Worm (Caenorhabditis elegans): ENCODE results near the gene unc-7.
A peak's percentile ranks its signal among the peaks of the same experiment; 100 is the strongest.

DNA sequence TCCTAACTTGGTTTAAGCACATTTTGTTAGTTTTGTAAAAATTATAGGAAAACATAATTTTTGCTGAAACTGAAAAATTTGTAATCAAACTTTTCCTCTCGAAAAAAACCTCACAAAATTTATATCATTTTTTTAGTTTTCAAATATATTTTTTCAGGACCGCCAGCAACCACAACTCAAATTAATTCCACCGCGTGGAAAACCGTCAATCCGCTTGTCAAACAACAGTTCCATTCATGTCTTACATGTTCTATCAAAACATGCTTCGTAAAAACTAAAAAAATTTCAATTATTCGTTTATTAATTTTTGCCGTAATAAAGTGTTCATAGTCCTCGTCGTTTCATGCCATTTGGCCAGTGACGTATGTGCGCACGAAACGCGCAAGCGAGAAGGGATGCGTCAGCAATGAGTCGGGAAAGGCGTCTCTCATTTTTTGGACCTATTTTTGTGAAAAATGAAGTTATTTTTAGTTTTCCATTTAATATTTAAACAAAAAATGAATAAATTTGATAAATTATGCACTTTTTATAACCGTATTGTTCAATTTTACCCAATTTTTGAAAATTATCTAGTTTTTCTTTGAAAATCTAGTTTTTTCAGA, 25.9 kb upstream of the unc-7 start, which contains the start of gene ucr-2.2:
- no peak for TF ChIP-seq nhr-28 (tag; optimal IDR thresholded peaks at IDR 0.05)
- TF ChIP-seq dpl-1 (GFP tag; optimal IDR thresholded peaks at IDR 0.05): peak; percentile 62 to 80 (median 79)
- TF ChIP-seq grh-1 (GFP tag; IDR thresholded peaks at IDR 0.05): peak; percentile 80
- TF ChIP-seq elt-2 (tag; optimal IDR thresholded peaks at IDR 0.05): peak; percentile 69
- no peak for TF ChIP-seq ets-5 (GFP tag; IDR thresholded peaks at IDR 0.05)
- peak; percentile 11 for TF ChIP-seq lin-15B (tag; optimal IDR thresholded peaks at IDR 0.05)
- no peak for TF ChIP-seq egl-27 (tag; optimal IDR thresholded peaks at IDR 0.05)
- TF ChIP-seq aly-2 (tag; optimal IDR thresholded peaks at IDR 0.05): no peak
- TF ChIP-seq fos-1 (tag; optimal IDR thresholded peaks at IDR 0.05): peak; percentile 64
- TF ChIP-seq ztf-11 (tag; optimal IDR thresholded peaks at IDR 0.05): peak in 1 of 2 experiments; percentile 66
- TF ChIP-seq sox-4 (tag; optimal IDR thresholded peaks at IDR 0.05): peak; percentile 27
